Fruit fly (Drosophila melanogaster): Measurements from ENCODE around the gene Tnpo-SR.

- peak; percentile 92 for TF ChIP-seq OdsH (GFP tag; optimal IDR thresholded peaks at IDR 0.05)
- peak; percentile 89 for TF ChIP-seq Eip75B (GFP tag; optimal IDR thresholded peaks at IDR 0.05)
These were observed at the start of gene Tnpo-SR, which contains the start of the genes HemK2 and Snapin for dm6 chr2L:2759654-2760053.
